Worm (Caenorhabditis elegans) whole organism, L4 larva: Measurements from ENCODE around the gene T05C12.15.

Source experiments
- F44E2.7 ChIP-seq: fragments of 200-800 bp; sonication (Bioruptor generic); IDR thresholded peaks from 2 replicates; pipeline ENCODE4 v2.1.2; 2022; ENCODE audit warnings: missing genetic modification characterization, missing compliant biosample characterization
- ZK337.2 ChIP-seq: fragments of 200-800 bp; sonication (Bioruptor generic); IDR thresholded peaks from 2 replicates; pipeline ENCODE4 v1.3.6; 2022; ENCODE audit warnings: missing genetic modification reagents, missing genetic modification characterization, missing compliant biosample characterization
- aha-1 ChIP-seq: fragments of 150-350 bp; peaks from one replicate; lab custom pipeline; 2014; ENCODE audit warnings: missing biosample characterization, missing genetic modification characterization
- ces-1 ChIP-seq: fragments of 150-350 bp; sonication (generic microtip); optimal IDR thresholded peaks from 4 replicates; lab custom pipeline; 2014; ENCODE audit warnings: missing biosample characterization, missing genetic modification reagents, missing genetic modification characterization
- lin-29 ChIP-seq: fragments of 200-800 bp; sonication (Bioruptor generic); IDR thresholded peaks from 2 replicates; pipeline ENCODE4 v1.3.6; 2022; ENCODE audit warnings: missing genetic modification reagents, missing genetic modification characterization, missing compliant biosample characterization
- lin-38 ChIP-seq: fragments of 200-800 bp; sonication (Bioruptor generic); IDR thresholded peaks from 2 replicates; pipeline ENCODE4 v1.3.6; 2022; ENCODE audit warnings: missing genetic modification reagents, missing genetic modification characterization, missing compliant biosample characterization
- mdt-29 ChIP-seq: fragments of 200-800 bp; sonication (Bioruptor generic); IDR thresholded peaks from 2 replicates; pipeline ENCODE4 v1.3.6; 2022; ENCODE audit warnings: missing genetic modification reagents, missing genetic modification characterization, missing compliant biosample characterization
- nhr-11 ChIP-seq: fragments of 150-350 bp; optimal IDR thresholded peaks from 2 replicates; lab custom pipeline; 2014; ENCODE audit warnings: missing biosample characterization, missing genetic modification characterization
- nhr-28 ChIP-seq: fragments of 150-350 bp; optimal IDR thresholded peaks from 2 replicates; lab custom pipeline; 2014; ENCODE audit warnings: missing biosample characterization, missing genetic modification characterization
- nhr-77 ChIP-seq: fragments of 150-350 bp; optimal IDR thresholded peaks from 2 replicates; lab custom pipeline; 2014; ENCODE audit warnings: missing biosample characterization, missing genetic modification characterization
- unc-39 ChIP-seq: sonication (generic microtip); optimal IDR thresholded peaks from 2 replicates; lab custom pipeline; 2017; ENCODE audit warnings: missing biosample characterization, missing genetic modification characterization
- unc-62 ChIP-seq, 3 experiments: fragments of 150-350 bp in 1 of 3; sonication (generic microtip); optimal IDR thresholded peaks in 2 of 3; peaks in 1 of 3; 1 replicate in 1 of 3; 2 replicates in 2 of 3; lab custom pipeline; 2014 to 2017; ENCODE audit warnings: missing biosample characterization in 3 of 3, missing genetic modification characterization in 3 of 3, missing genetic modification reagents in 3 of 3, missing genotype in 1 of 3
- zfp-3 ChIP-seq: fragments of 200-800 bp; sonication (Bioruptor generic); conservative IDR thresholded peaks from 2 replicates; pipeline ENCODE4 v1.3.6; 2022; ENCODE audit warnings: missing genetic modification reagents, missing genetic modification characterization, missing compliant biosample characterization

Gene T05C12.15

DNA sequence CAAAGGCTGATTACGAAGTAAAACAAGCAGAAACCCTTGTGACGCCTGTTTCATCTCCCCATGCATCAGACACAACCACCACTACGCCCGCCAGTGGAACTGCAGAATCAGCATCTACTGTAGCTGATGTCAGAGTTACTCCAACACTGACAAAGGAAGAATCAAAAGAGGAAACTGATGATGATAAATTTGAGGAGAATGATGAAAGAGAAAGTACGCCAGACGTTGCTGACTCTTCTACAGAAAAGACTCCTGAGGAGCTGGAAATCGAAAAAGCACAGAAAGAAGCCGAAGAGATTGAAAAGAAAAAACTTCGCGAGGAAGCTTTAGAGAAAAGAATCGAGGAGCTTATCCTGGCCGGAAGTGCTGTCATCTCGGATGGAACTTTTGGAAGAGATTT is 48.9 kb downstream of the T05C12.15 start:
- no peak for TF ChIP-seq mdt-29
- TF ChIP-seq unc-39 (tag; lab: Kevin White, UChicago): no peak
- TF ChIP-seq zfp-3 (GFP tag; lab: Robert Waterston, UW): no peak
- no peak for TF ChIP-seq lin-38 (GFP tag; lab: Robert Waterston, UW)
- TF ChIP-seq nhr-11 (tag; lab: Kevin White, UChicago): no peak
- no peak for TF ChIP-seq nhr-77 (tag; lab: Kevin White, UChicago)
- no peak for TF ChIP-seq F44E2.7 (GFP tag; lab: Robert Waterston, UW)
- TF ChIP-seq ces-1: no peak
- peak in 1 of 2 experiments; percentile 2 for TF ChIP-seq unc-62 (GFP tag; optimal IDR thresholded peaks at IDR 0.05 in 1 of 2; lab: Kevin White, UChicago)
- no peak for TF ChIP-seq unc-62 (tag; optimal IDR thresholded peaks at IDR 0.05; lab: Kevin White, UChicago)
- TF ChIP-seq ZK337.2: no peak
- TF ChIP-seq aha-1 (tag; lab: Kevin White, UChicago): peak; percentile 93
- TF ChIP-seq nhr-28: no peak
- no peak for TF ChIP-seq lin-29 (GFP tag; lab: Robert Waterston, UW)
